Worm (Caenorhabditis elegans): ENCODE measurements around the gene Y46E12A.2.

The Y46E12A.2 gene

DNA sequence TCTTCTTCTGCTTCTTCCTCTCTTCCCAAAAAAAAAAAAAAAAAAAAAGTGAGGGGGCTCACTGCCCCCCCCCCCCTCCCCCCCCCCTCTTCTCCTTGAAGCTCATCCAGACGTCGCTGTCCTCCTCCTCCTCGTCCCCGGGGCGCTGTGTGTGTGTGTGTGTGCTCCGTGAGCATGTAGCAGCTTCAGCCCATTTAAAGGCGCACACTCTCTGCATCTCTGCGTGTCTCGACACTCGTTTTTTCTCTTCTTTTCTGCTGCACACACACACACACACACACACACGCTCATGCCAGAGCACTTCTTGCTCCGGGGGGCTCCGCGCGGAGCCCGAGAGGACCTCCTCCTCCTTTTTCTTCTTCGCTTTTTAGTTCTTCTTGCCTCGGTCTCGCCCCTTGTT is 27.0 kb downstream of the Y46E12A.2 start:
- TF ChIP-seq skn-1 (tag; optimal IDR thresholded peaks at IDR 0.05), result no peak
- peak; percentile 30 for TF ChIP-seq Y55F3AM.14 (GFP tag; optimal IDR thresholded peaks at IDR 0.05)
- TF ChIP-seq crh-2 (tag; optimal IDR thresholded peaks at IDR 0.05), result peak; percentile 22
- peak; percentile 39 to 74 for TF ChIP-seq lsy-2 (tag; optimal IDR thresholded peaks at IDR 0.05)
- TF ChIP-seq ama-1 (optimal IDR thresholded peaks at IDR 0.05), result no peak
- TF ChIP-seq ztf-1 (GFP tag; conservative IDR thresholded peaks at IDR 0.05), result no peak
- TF ChIP-seq nhr-21 (tag; optimal IDR thresholded peaks at IDR 0.05), result no peak
- TF ChIP-seq C34F6.9 (tag; optimal IDR thresholded peaks at IDR 0.05), result peak; percentile 77
- TF ChIP-seq elt-1 (tag; optimal IDR thresholded peaks at IDR 0.05), result no peak
- peak in 1 of 2 experiments; percentile 51 for TF ChIP-seq mdl-1 (tag; optimal IDR thresholded peaks at IDR 0.05)
- TF ChIP-seq lin-39 (tag; optimal IDR thresholded peaks at IDR 0.05), result no peak
- TF ChIP-seq ceh-16 (tag; optimal IDR thresholded peaks at IDR 0.05), result no peak
- TF ChIP-seq ZK546.5 (tag; optimal IDR thresholded peaks at IDR 0.05), result no peak
- no peak for TF ChIP-seq R02D3.7 (tag; optimal IDR thresholded peaks at IDR 0.05)
- no peak for TF ChIP-seq nhr-10 (tag; optimal IDR thresholded peaks at IDR 0.05)
- TF ChIP-seq unc-39 (tag; optimal IDR thresholded peaks at IDR 0.05), result no peak
- TF ChIP-seq peb-1 (tag; optimal IDR thresholded peaks at IDR 0.05), result no peak
- no peak for TF ChIP-seq nhr-6 (tag; optimal IDR thresholded peaks at IDR 0.05)
- TF ChIP-seq elt-3 (tag; optimal IDR thresholded peaks at IDR 0.05), result no peak
- TF ChIP-seq fos-1 (tag; optimal IDR thresholded peaks at IDR 0.05), result no peak
- no peak for TF ChIP-seq gmeb-1 (tag; optimal IDR thresholded peaks at IDR 0.05)
- TF ChIP-seq sma-9 (GFP tag; optimal IDR thresholded peaks at IDR 0.05), result peak; percentile 20
- no peak for TF ChIP-seq sma-9 (tag; optimal IDR thresholded peaks at IDR 0.05)
- TF ChIP-seq nhr-237 (tag; optimal IDR thresholded peaks at IDR 0.05), result no peak
- TF ChIP-seq dmd-4 (tag; optimal IDR thresholded peaks at IDR 0.05), result no peak
- TF ChIP-seq aly-2 (tag; optimal IDR thresholded peaks at IDR 0.05), result no peak
- TF ChIP-seq lin-13 (GFP tag; optimal IDR thresholded peaks at IDR 0.05), result peak; percentile 24
- TF ChIP-seq mab-5 (tag; optimal IDR thresholded peaks at IDR 0.05), result no peak
- peak; percentile 83 for TF ChIP-seq zag-1 (tag; optimal IDR thresholded peaks at IDR 0.05)
- peak; percentile 66 for TF ChIP-seq nhr-129 (tag; optimal IDR thresholded peaks at IDR 0.05)
- no peak for TF ChIP-seq ztf-11 (tag; optimal IDR thresholded peaks at IDR 0.05)
- peak; percentile 84 for TF ChIP-seq unc-55 (GFP tag; optimal IDR thresholded peaks at IDR 0.05)
- no peak for TF ChIP-seq sma-3 (GFP tag; optimal IDR thresholded peaks at IDR 0.05)
- TF ChIP-seq unc-62 (GFP tag; optimal IDR thresholded peaks at IDR 0.05), result no peak
- no peak for TF ChIP-seq nhr-77 (tag; optimal IDR thresholded peaks at IDR 0.05)
- TF ChIP-seq F13H6.1 (tag; optimal IDR thresholded peaks at IDR 0.05), result peak; percentile 16
- peak; percentile 17 for TF ChIP-seq ceh-82 (tag; optimal IDR thresholded peaks at IDR 0.05)
- no peak for TF ChIP-seq egl-27 (tag; optimal IDR thresholded peaks at IDR 0.05)
- no peak for TF ChIP-seq nhr-25 (tag; optimal IDR thresholded peaks at IDR 0.05)
- peak; percentile 62 for TF ChIP-seq lin-11 (tag; optimal IDR thresholded peaks at IDR 0.05)
- no peak for TF ChIP-seq nhr-11 (tag; optimal IDR thresholded peaks at IDR 0.05)
- TF ChIP-seq blmp-1 (tag; optimal IDR thresholded peaks at IDR 0.05; ENCODE audit: insufficient read depth), result no peak
- peak; percentile 13 for TF ChIP-seq snpc-4 (tag; optimal IDR thresholded peaks at IDR 0.05)

ce11 chrIII:1788033-1788432 is 29.3 kb downstream of the Y46E12A.2 start, which contains the start of gene rimb-1:
TSS of gene rimb-1 (plus strand) at chrIII:1788333.
- TF ChIP-seq sem-4 (tag; optimal IDR thresholded peaks at IDR 0.05) (no peak), alr-1 (tag; optimal IDR thresholded peaks at IDR 0.05) (no peak), nhr-237 (tag; optimal IDR thresholded peaks at IDR 0.05) (no peak), mdl-1 (tag; optimal IDR thresholded peaks at IDR 0.05) (no peak), nhr-12 (tag; optimal IDR thresholded peaks at IDR 0.05) (no peak), unc-55 (GFP tag; optimal IDR thresholded peaks at IDR 0.05) (no peak), C34F6.9 (tag; optimal IDR thresholded peaks at IDR 0.05) (no peak), nhr-25 (tag; optimal IDR thresholded peaks at IDR 0.05) (no peak), unc-62 (GFP tag; optimal IDR thresholded peaks at IDR 0.05) (no peak), lin-39 (tag; optimal IDR thresholded peaks at IDR 0.05) (no peak), lsy-2 (tag; optimal IDR thresholded peaks at IDR 0.05) (no peak), lin-11 (tag; optimal IDR thresholded peaks at IDR 0.05) (no peak), elt-3 (tag; optimal IDR thresholded peaks at IDR 0.05) (no peak), fos-1 (tag; optimal IDR thresholded peaks at IDR 0.05) (no peak), nhr-129 (tag; optimal IDR thresholded peaks at IDR 0.05) (no peak), mab-5 (tag; optimal IDR thresholded peaks at IDR 0.05) (no peak)

Data from whole organism, L2 larva.